Fruit fly (Drosophila melanogaster) whole organism, embryonic: ENCODE measurements around the gene CG11811.

Experiments used
- Asciz ChIP-seq: fragments of 200-800 bp; sonication (Bioruptor generic); optimal IDR thresholded peaks from 2 replicates; lab custom pipeline; 2017; ENCODE audit warnings: missing biosample characterization, mild to moderate bottlenecking, missing genetic modification characterization, missing genetic modification reagents
- B-H1 ChIP-seq: fragments of 200-800 bp; sonication (Bioruptor generic); IDR thresholded peaks from 3 replicates; pipeline ENCODE4 v1.3.6; 2022; ENCODE audit warnings: missing biosample characterization, missing genetic modification characterization
- BEAF-32 ChIP-seq: fragments of 200-800 bp; sonication (Bioruptor generic); optimal IDR thresholded peaks from 3 replicates; lab custom pipeline; 2017; ENCODE audit warnings: missing biosample characterization, missing genetic modification characterization, mild to moderate bottlenecking, moderate library complexity, missing genetic modification reagents
- C15 ChIP-seq: fragments of 200-800 bp; sonication (Bioruptor generic); IDR thresholded peaks from 3 replicates; pipeline ENCODE4 v1.3.6; 2022; ENCODE audit warnings: missing biosample characterization, missing genetic modification characterization
- CG1024 ChIP-seq: fragments of 200-800 bp; sonication (Bioruptor generic); IDR thresholded peaks from 2 replicates; pipeline ENCODE4 v1.3.6; 2022; ENCODE audit warnings: missing biosample characterization, missing genetic modification characterization
- CG10321 ChIP-seq: fragments of 200-800 bp; sonication (Bioruptor generic); IDR thresholded peaks from 2 replicates; pipeline ENCODE4 v1.3.6; 2022; ENCODE audit warnings: missing biosample characterization, missing genetic modification characterization
- CG10565 ChIP-seq: fragments of 200-800 bp; sonication (Bioruptor generic); optimal IDR thresholded peaks from 3 replicates; lab custom pipeline; 2016; ENCODE audit warnings: missing biosample characterization, mild to moderate bottlenecking, missing genetic modification characterization
- CG10654 ChIP-seq: fragments of 200-800 bp; sonication (Bioruptor generic); optimal IDR thresholded peaks from 2 replicates; lab custom pipeline; 2016; ENCODE audit warnings: missing biosample characterization, missing genetic modification characterization
- CG11456 ChIP-seq: fragments of 200-800 bp; sonication (Bioruptor generic); IDR thresholded peaks from 3 replicates; pipeline ENCODE4 v1.3.6; 2022; ENCODE audit warnings: missing biosample characterization, missing genetic modification characterization
- CG11696 ChIP-seq: fragments of 200-800 bp; sonication (Bioruptor generic); IDR thresholded peaks from 2 replicates; pipeline ENCODE4 v1.3.6; 2022; ENCODE audit warnings: missing biosample characterization, missing genetic modification characterization
- CG12299 ChIP-seq: fragments of 200-800 bp; sonication (Bioruptor generic); optimal IDR thresholded peaks from 2 replicates; lab custom pipeline; 2018; ENCODE audit warnings: missing biosample characterization, mild to moderate bottlenecking, missing genetic modification characterization
- CG12744 ChIP-seq: fragments of 200-800 bp; sonication (Bioruptor generic); optimal IDR thresholded peaks from 2 replicates; lab custom pipeline; 2016; ENCODE audit warnings: missing biosample characterization, missing genetic modification characterization
- CG14050 ChIP-seq: fragments of 200-800 bp; sonication (Bioruptor generic); IDR thresholded peaks from 3 replicates; pipeline ENCODE4 v1.3.6; 2022; ENCODE audit warnings: missing biosample characterization, missing genetic modification characterization
- CG15696 ChIP-seq: fragments of 200-800 bp; sonication (Bioruptor generic); optimal IDR thresholded peaks from 2 replicates; lab custom pipeline; 2019; ENCODE audit warnings: missing biosample characterization, mild to moderate bottlenecking, missing genetic modification characterization, moderate library complexity
- CG16815 ChIP-seq: fragments of 200-800 bp; sonication (Bioruptor generic); optimal IDR thresholded peaks from 3 replicates; lab custom pipeline; 2017; ENCODE audit warnings: missing biosample characterization, mild to moderate bottlenecking, missing genetic modification characterization
- CG16863 ChIP-seq: fragments of 200-800 bp; sonication (Bioruptor generic); optimal IDR thresholded peaks from 3 replicates; lab custom pipeline; 2016; ENCODE audit warnings: missing biosample characterization, missing genetic modification characterization
- CG17912 ChIP-seq: fragments of 200-800 bp; sonication (Bioruptor generic); optimal IDR thresholded peaks from 2 replicates; lab custom pipeline; 2018; ENCODE audit warnings: missing biosample characterization, mild to moderate bottlenecking, missing genetic modification characterization
- CG2202 ChIP-seq: fragments of 200-800 bp; sonication (Bioruptor generic); optimal IDR thresholded peaks from 2 replicates; lab custom pipeline; 2018; ENCODE audit warnings: missing biosample characterization, mild to moderate bottlenecking, missing genetic modification characterization
- CG2875 ChIP-seq: fragments of 200-800 bp; sonication (Bioruptor generic); optimal IDR thresholded peaks from 2 replicates; lab custom pipeline; 2017; ENCODE audit warnings: missing biosample characterization, mild to moderate bottlenecking, missing genetic modification characterization, missing genetic modification reagents
- CG32532 ChIP-seq: fragments of 200-800 bp; sonication (Bioruptor generic); IDR thresholded peaks from 2 replicates; pipeline ENCODE4 v1.3.6; 2022; ENCODE audit warnings: missing biosample characterization, missing genetic modification characterization
- CG3726 ChIP-seq: fragments of 200-800 bp; sonication (Bioruptor generic); IDR thresholded peaks from 3 replicates; pipeline ENCODE4, ENCODE4 v1.3.6; 2022; ENCODE audit warnings: missing biosample characterization, missing genetic modification characterization
- CG4360 ChIP-seq: fragments of 200-800 bp; sonication (Bioruptor generic); IDR thresholded peaks from 2 replicates; pipeline ENCODE4 v1.3.6; 2022; ENCODE audit warnings: missing biosample characterization, missing genetic modification characterization
- CG4424 ChIP-seq: fragments of 200-800 bp; sonication (Bioruptor generic); optimal IDR thresholded peaks from 3 replicates; lab custom pipeline; 2016; ENCODE audit warnings: missing biosample characterization, missing genetic modification characterization
- CG5953 ChIP-seq: fragments of 200-800 bp; sonication (Bioruptor generic); IDR thresholded peaks from 2 replicates; pipeline ENCODE4 v1.3.6; 2022; ENCODE audit warnings: missing biosample characterization, missing genetic modification characterization
- CG6654 ChIP-seq: fragments of 200-800 bp; sonication (Bioruptor generic); optimal IDR thresholded peaks from 2 replicates; lab custom pipeline; 2017; ENCODE audit warnings: missing biosample characterization, mild to moderate bottlenecking, missing genetic modification characterization
- CG8924 ChIP-seq: fragments of 200-800 bp; optimal IDR thresholded peaks from 3 replicates; lab custom pipeline; 2019; ENCODE audit warnings: missing biosample characterization, mild to moderate bottlenecking, missing genetic modification characterization, moderate library complexity
- Chrac-16 ChIP-seq: fragments of 200-800 bp; sonication (Bioruptor generic); optimal IDR thresholded peaks from 3 replicates; lab custom pipeline; 2016; ENCODE audit warnings: missing biosample characterization, missing genetic modification characterization
- CkIIα-i1 ChIP-seq: fragments of 200-800 bp; sonication (Bioruptor generic); IDR thresholded peaks from 2 replicates; pipeline ENCODE4 v1.3.6; 2022; ENCODE audit warnings: missing biosample characterization, missing genetic modification characterization
- CrebB ChIP-seq: fragments of 200-800 bp; sonication (Bioruptor generic); optimal IDR thresholded peaks from 3 replicates; lab custom pipeline; 2018; ENCODE audit warnings: missing biosample characterization, mild to moderate bottlenecking, missing genetic modification characterization
- D19B ChIP-seq: fragments of 200-800 bp; sonication (Bioruptor generic); optimal IDR thresholded peaks from 2 replicates; lab custom pipeline; 2017; ENCODE audit warnings: missing biosample characterization, mild to moderate bottlenecking, missing genetic modification characterization
- Dek ChIP-seq: fragments of 200-800 bp; sonication (Bioruptor generic); optimal IDR thresholded peaks from 3 replicates; lab custom pipeline; 2019; ENCODE audit warnings: missing biosample characterization, mild to moderate bottlenecking, missing genetic modification characterization, moderate library complexity
- Dll ChIP-seq: fragments of 200-800 bp; sonication (Bioruptor generic); IDR thresholded peaks from 4 replicates; pipeline ENCODE4 v1.3.6; 2022; ENCODE audit warnings: missing biosample characterization, missing genetic modification characterization; ENCODE audit not compliant: partially characterized antibody
- HHEX ChIP-seq: fragments of 200-800 bp; sonication (Bioruptor generic); optimal IDR thresholded peaks from 3 replicates; lab custom pipeline; 2017; ENCODE audit warnings: missing biosample characterization, mild to moderate bottlenecking, missing genetic modification characterization, missing genetic modification reagents
- Mrtf ChIP-seq: fragments of 200-800 bp; sonication (Bioruptor generic); IDR thresholded peaks from 3 replicates; pipeline ENCODE4 v1.3.6; 2022; ENCODE audit warnings: missing biosample characterization, missing genetic modification characterization
- Myb ChIP-seq: fragments of 200-800 bp; sonication (Bioruptor generic); optimal IDR thresholded peaks from 2 replicates; lab custom pipeline; 2016; ENCODE audit warnings: missing biosample characterization, missing genetic modification characterization
- Poxn ChIP-seq: fragments of 200-800 bp; sonication (Bioruptor generic); IDR thresholded peaks from 2 replicates; pipeline ENCODE4 v1.3.6; 2022; ENCODE audit warnings: missing biosample characterization, missing genetic modification characterization
- Spps ChIP-seq: fragments of 200-800 bp; sonication (Bioruptor generic); optimal IDR thresholded peaks from 2 replicates; lab custom pipeline; 2018; ENCODE audit warnings: missing biosample characterization, mild to moderate bottlenecking, missing genetic modification characterization
- al ChIP-seq: fragments of 200-800 bp; sonication (Bioruptor generic); IDR thresholded peaks from 2 replicates; pipeline ENCODE4 v1.3.6; 2022; ENCODE audit warnings: missing biosample characterization, missing genetic modification characterization
- ase ChIP-seq: fragments of 200-800 bp; sonication (Bioruptor generic); IDR thresholded peaks from 3 replicates; pipeline ENCODE4 v1.3.6; 2022; ENCODE audit warnings: missing biosample characterization, missing genetic modification characterization
- bcd ChIP-seq: fragments of 200-800 bp; sonication (Bioruptor generic); optimal IDR thresholded peaks from 2 replicates; lab custom pipeline; 2017; ENCODE audit warnings: missing biosample characterization, mild to moderate bottlenecking, missing genetic modification characterization
- bowl ChIP-seq: fragments of 200-800 bp; sonication (Bioruptor generic); IDR thresholded peaks from 2 replicates; pipeline ENCODE4 v1.3.6; 2022; ENCODE audit warnings: missing biosample characterization, missing genetic modification characterization
- cg ChIP-seq: fragments of 200-800 bp; sonication (Bioruptor generic); optimal IDR thresholded peaks from 3 replicates; lab custom pipeline; 2019; ENCODE audit warnings: missing biosample characterization, mild to moderate bottlenecking, missing genetic modification characterization, moderate library complexity
- croc ChIP-seq: fragments of 200-800 bp; sonication (Bioruptor generic); conservative IDR thresholded peaks from 3 replicates; pipeline ENCODE4 v1.3.6; 2022; ENCODE audit warnings: missing biosample characterization, missing genetic modification characterization
- fu2 ChIP-seq: fragments of 200-800 bp; sonication (Bioruptor generic); optimal IDR thresholded peaks from 2 replicates; lab custom pipeline; 2016; ENCODE audit warnings: missing biosample characterization, missing genetic modification characterization
- gcm2 ChIP-seq: fragments of 200-800 bp; sonication (Bioruptor generic); optimal IDR thresholded peaks from 2 replicates; lab custom pipeline; 2016; ENCODE audit warnings: missing biosample characterization, missing genetic modification characterization
- hbn ChIP-seq: fragments of 200-800 bp; sonication (Bioruptor generic); IDR thresholded peaks from 2 replicates; pipeline ENCODE4 v1.3.6; 2022; ENCODE audit warnings: missing biosample characterization, missing genetic modification characterization; ENCODE audit not compliant: partially characterized antibody
- lab ChIP-seq: fragments of 200-800 bp; sonication (Bioruptor generic); optimal IDR thresholded peaks from 3 replicates; lab custom pipeline; 2017; ENCODE audit warnings: missing biosample characterization, missing genetic modification characterization, mild to moderate bottlenecking, moderate library complexity, missing genetic modification reagents
- nmo ChIP-seq: fragments of 200-800 bp; sonication (Bioruptor generic); optimal IDR thresholded peaks from 2 replicates; lab custom pipeline; 2018; ENCODE audit warnings: missing biosample characterization, mild to moderate bottlenecking, missing genetic modification characterization, moderate library complexity
- run ChIP-seq: fragments of 200-800 bp; sonication (Bioruptor generic); optimal IDR thresholded peaks from 3 replicates; lab custom pipeline; 2018; ENCODE audit warnings: missing biosample characterization, mild to moderate bottlenecking, missing genetic modification characterization
- sr ChIP-seq: fragments of 200-800 bp; sonication (Bioruptor generic); IDR thresholded peaks from 3 replicates; pipeline ENCODE4 v1.3.6; 2022; ENCODE audit warnings: missing biosample characterization, missing genetic modification characterization
- tgo ChIP-seq: fragments of 200-800 bp; sonication (Bioruptor generic); IDR thresholded peaks from 3 replicates; pipeline ENCODE4 v1.3.6; 2022; ENCODE audit warnings: missing biosample characterization, missing genetic modification characterization
- tup ChIP-seq: fragments of 200-800 bp; sonication (Bioruptor generic); optimal IDR thresholded peaks from 2 replicates; lab custom pipeline; 2016; ENCODE audit warnings: missing biosample characterization, mild to moderate bottlenecking, missing genetic modification characterization, moderate library complexity

CG11811 gene

DNA sequence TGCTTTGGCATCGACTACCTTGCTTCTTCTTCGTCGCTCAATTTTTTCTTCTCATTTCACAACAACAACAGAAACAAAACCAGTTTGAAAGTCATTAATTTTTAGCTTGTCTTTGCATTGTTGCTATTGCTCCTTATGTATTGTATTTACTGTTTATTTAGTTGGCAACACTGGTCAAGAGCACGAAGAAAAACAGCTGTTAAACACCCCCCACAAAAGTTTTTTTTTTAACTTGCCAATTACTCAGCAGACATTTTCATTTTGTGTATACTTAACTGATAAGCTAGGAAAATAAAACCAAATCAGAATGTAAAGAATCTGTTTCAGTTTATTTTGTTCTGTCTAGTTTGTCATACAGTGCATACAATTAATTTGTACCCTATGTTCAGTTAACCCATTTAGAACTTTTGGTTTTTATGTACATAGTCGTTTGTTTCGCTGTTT, 11.1 kb upstream of the CG11811 start (continued):
- TF ChIP-seq bowl (no peak), Mrtf (GFP tag; lab: Robert Waterston, UW) (no peak), fu2 (GFP tag; lab: Kevin White, UChicago) (no peak), CG12299 (tag; lab: Kevin White, UChicago) (no peak), B-H1 (GFP tag; lab: Robert Waterston, UW) (no peak), HHEX (GFP tag; lab: Kevin White, UChicago) (peak; percentile 36), hbn (GFP tag; lab: Robert Waterston, UW) (no peak), CG2875 (no peak), bcd (peak; percentile 7), CG12744 (GFP tag; lab: Kevin White, UChicago) (no peak), croc (GFP tag; lab: Robert Waterston, UW) (no peak), run (tag; lab: Kevin White, UChicago) (no peak), CG4360 (GFP tag; lab: Robert Waterston, UW) (peak; percentile 73), Chrac-16 (GFP tag; lab: Kevin White, UChicago) (no peak), Dll (GFP tag; lab: Robert Waterston, UW) (no peak), CG3726 (GFP tag; lab: Robert Waterston, UW) (no peak), lab (GFP tag; lab: Kevin White, UChicago) (peak; percentile 57), D19B (no peak), CrebB (tag; lab: Kevin White, UChicago) (peak; percentile 18), CG8924 (tag; lab: Kevin White, UChicago) (no peak), CG32532 (GFP tag; lab: Robert Waterston, UW) (no peak), CG4424 (GFP tag; lab: Kevin White, UChicago) (no peak), gcm2 (GFP tag; lab: Kevin White, UChicago) (no peak), CG16863 (GFP tag; lab: Kevin White, UChicago) (peak; percentile 2), Asciz (GFP tag; lab: Kevin White, UChicago) (no peak), CG1024 (GFP tag; lab: Robert Waterston, UW) (no peak), tup (no peak), CG14050 (GFP tag; lab: Robert Waterston, UW) (no peak), sr (GFP tag; lab: Robert Waterston, UW) (no peak), CG2202 (no peak), CkIIα-i1 (GFP tag; lab: Robert Waterston, UW) (no peak), C15 (no peak), al (no peak), BEAF-32 (GFP tag; lab: Kevin White, UChicago) (no peak), CG11456 (GFP tag; lab: Robert Waterston, UW) (0 out of 3 replicates have a peak, but pooled peaks have one; percentile 9), CG5953 (GFP tag; lab: Robert Waterston, UW) (no peak), cg (no peak), Poxn (GFP tag; lab: Robert Waterston, UW) (no peak), CG6654 (no peak), Myb (GFP tag; lab: Kevin White, UChicago) (no peak), CG10565 (no peak), CG16815 (GFP tag; lab: Kevin White, UChicago) (no peak), CG11696 (peak; percentile 54; the same call in 1 of the 2 replicates), CG10654 (GFP tag; lab: Kevin White, UChicago) (no peak), CG17912 (GFP tag; lab: Kevin White, UChicago) (no peak), nmo (GFP tag; lab: Kevin White, UChicago) (no peak), Spps (no peak), CG10321 (GFP tag; lab: Robert Waterston, UW) (no peak), CG15696 (tag; lab: Kevin White, UChicago) (no peak), Dek (peak; percentile 9), tgo (no peak; the same call in 2 of the 3 replicates), ase (GFP tag; lab: Robert Waterston, UW) (no peak)
